Worm (Caenorhabditis elegans) whole organism, early embryonic: ENCODE measurements around the gene srj-7.

Experiments
- F13C5.2 ChIP-seq: sonication (generic microtip); optimal IDR thresholded peaks from 2 replicates; lab custom pipeline; 2017; ENCODE audit warnings: mild to moderate bottlenecking, missing genetic modification characterization, inconsistent platforms, missing compliant biosample characterization
- aly-1 ChIP-seq: sonication (generic microtip); optimal IDR thresholded peaks from 2 replicates; lab custom pipeline; 2016; ENCODE audit warnings: missing genetic modification characterization, missing compliant biosample characterization
- ama-1 ChIP-seq: fragments of 150-350 bp; optimal IDR thresholded peaks from 2 replicates; lab custom pipeline; 2014
- ets-7 ChIP-seq: sonication (generic microtip); optimal IDR thresholded peaks from 2 replicates; lab custom pipeline; 2016; ENCODE audit warnings: missing genotype, missing genetic modification characterization, missing compliant biosample characterization
- flt-1 ChIP-seq: fragments of 200-800 bp; sonication (Bioruptor generic); IDR thresholded peaks from 2 replicates; pipeline ENCODE4 v1.3.6; 2022; ENCODE audit warnings: missing genetic modification characterization, missing compliant biosample characterization
- hmbx-1 ChIP-seq: sonication (generic microtip); optimal IDR thresholded peaks from 2 replicates; lab custom pipeline; 2016; ENCODE audit warnings: mild to moderate bottlenecking, missing genetic modification characterization, missing compliant biosample characterization
- scrt-1 ChIP-seq: fragments of 200-800 bp; sonication (Bioruptor generic); IDR thresholded peaks from 2 replicates; pipeline ENCODE4 v1.3.6; 2022; ENCODE audit warnings: missing genetic modification characterization, missing compliant biosample characterization
- sea-1 ChIP-seq: fragments of 200-800 bp; sonication (Bioruptor generic); conservative IDR thresholded peaks from 2 replicates; pipeline ENCODE4 v1.3.6; 2022; ENCODE audit warnings: missing genetic modification characterization, missing compliant biosample characterization
- tbx-11 ChIP-seq: fragments of 200-800 bp; sonication (Bioruptor generic); IDR thresholded peaks from 2 replicates; pipeline ENCODE4 v1.3.6; 2022; ENCODE audit warnings: missing genetic modification characterization, missing compliant biosample characterization
- tra-4 ChIP-seq: sonication (generic microtip); optimal IDR thresholded peaks from 2 replicates; lab custom pipeline; 2017; ENCODE audit warnings: missing genetic modification characterization, missing compliant biosample characterization

DNA sequence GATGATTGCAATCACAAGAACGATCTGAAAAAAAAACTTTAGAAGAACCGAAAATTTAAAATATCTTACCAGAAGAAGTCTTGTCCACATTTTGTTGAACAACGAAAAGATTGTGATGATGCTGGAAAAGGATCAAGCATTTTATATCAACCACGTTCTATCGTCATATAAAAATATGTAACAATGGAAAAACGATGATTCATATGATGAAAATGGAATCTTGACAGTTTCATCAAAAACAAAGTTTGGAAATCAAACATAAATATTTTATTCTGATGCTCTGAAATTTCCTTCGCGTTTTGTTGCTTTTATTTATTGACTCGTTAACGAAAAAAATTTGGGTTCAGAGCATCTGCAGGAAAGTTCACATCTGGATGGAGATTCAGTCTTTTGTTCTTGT lies 8.2 kb upstream of the srj-7 start, which contains the start of the genes K08D9.9 and str-16:
- TF ChIP-seq ets-7 (tag; lab: Kevin White, UChicago) = no peak
- TF ChIP-seq tra-4 (tag; lab: Kevin White, UChicago) = no peak
- no peak for TF ChIP-seq F13C5.2 (tag; lab: Kevin White, UChicago)
- TF ChIP-seq aly-1 = no peak
- TF ChIP-seq flt-1 (GFP tag; lab: Robert Waterston, UW) = no peak
- TF ChIP-seq ama-1 (lab: Kevin White, UChicago) = no peak
- no peak for TF ChIP-seq scrt-1 (GFP tag; lab: Robert Waterston, UW)
- no peak for TF ChIP-seq hmbx-1 (tag; lab: Kevin White, UChicago)
- TF ChIP-seq tbx-11 = no peak
- no peak for TF ChIP-seq sea-1 (GFP tag; lab: Robert Waterston, UW)
